Worm (Caenorhabditis elegans): ENCODE data around the gene ptr-19.
A peak's percentile ranks its signal among the peaks of the same experiment; 100 is the strongest.

Gene ptr-19

DNA sequence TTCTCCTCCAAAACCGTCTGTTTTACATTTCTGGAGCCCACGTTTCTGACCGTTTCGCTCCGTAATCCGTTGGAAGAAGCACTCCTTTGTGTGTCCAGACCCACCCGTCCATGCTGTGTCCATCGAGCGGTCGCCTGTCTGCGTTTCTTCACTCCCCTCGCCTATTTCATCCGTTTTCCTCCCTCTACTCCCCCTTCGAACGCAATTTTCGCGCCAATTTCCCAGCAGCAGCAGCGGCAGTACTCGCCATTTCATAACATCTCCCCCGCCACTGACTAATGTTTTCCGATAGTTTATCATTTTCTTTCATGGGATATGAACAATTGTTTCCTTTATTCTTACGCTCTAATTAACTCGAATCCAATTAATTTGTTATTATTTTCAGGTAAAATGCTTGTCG lies 26.3 kb downstream of the ptr-19 start (continued):
- TF ChIP-seq elt-3 (tag; optimal IDR thresholded peaks at IDR 0.05): no peak
- no peak for TF ChIP-seq mab-5 (tag; optimal IDR thresholded peaks at IDR 0.05)
- TF ChIP-seq zip-8 (tag; optimal IDR thresholded peaks at IDR 0.05): no peak
- peak; percentile 64 for TF ChIP-seq ham-2 (GFP tag; optimal IDR thresholded peaks at IDR 0.05)
- no peak for TF ChIP-seq lin-13 (tag; optimal IDR thresholded peaks at IDR 0.05)

DNA sequence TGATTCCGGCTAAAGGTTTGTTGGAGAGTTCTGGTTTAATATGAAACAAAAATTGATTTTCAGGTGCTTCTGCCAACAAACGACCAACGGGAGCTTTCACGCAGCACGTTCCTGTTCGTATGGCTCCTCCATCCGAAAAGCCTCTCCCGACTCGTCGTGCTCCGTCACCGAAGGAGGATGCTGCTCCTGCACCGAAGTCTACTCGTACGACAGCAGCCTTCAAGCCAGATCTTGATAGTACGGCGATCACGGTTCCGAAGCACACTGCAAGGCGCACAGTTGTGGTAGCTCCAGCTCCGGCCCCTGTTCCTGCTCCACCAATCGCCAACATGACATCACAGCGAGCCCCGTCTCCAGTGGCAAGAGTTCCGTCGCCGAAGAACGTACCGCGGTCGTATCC lies 27.1 kb downstream of the ptr-19 start:
- TF ChIP-seq unc-120 (tag; optimal IDR thresholded peaks at IDR 0.05; ENCODE audit: poor library complexity, severe bottlenecking): no peak
- TF ChIP-seq ces-1 (GFP tag; optimal IDR thresholded peaks at IDR 0.05): no peak
- no peak for TF ChIP-seq nhr-12 (tag; optimal IDR thresholded peaks at IDR 0.05)
- no peak for TF ChIP-seq elt-1 (tag; optimal IDR thresholded peaks at IDR 0.05; ENCODE audit: borderline replicate concordance, insufficient read depth)
- TF ChIP-seq lin-13 (tag; optimal IDR thresholded peaks at IDR 0.05): no peak
- no peak for TF ChIP-seq mep-1 (tag; optimal IDR thresholded peaks at IDR 0.05)
- no peak for TF ChIP-seq sptf-1 (tag; optimal IDR thresholded peaks at IDR 0.05)
- TF ChIP-seq nhr-76 (tag; optimal IDR thresholded peaks at IDR 0.05): no peak
- TF ChIP-seq lin-32 (GFP tag; optimal IDR thresholded peaks at IDR 0.05): no peak
- no peak for TF ChIP-seq unc-39 (tag; optimal IDR thresholded peaks at IDR 0.05)
- no peak for TF ChIP-seq unc-62 (GFP tag; optimal IDR thresholded peaks at IDR 0.05)
- TF ChIP-seq drap-1 (GFP tag; optimal IDR thresholded peaks at IDR 0.05): no peak
- TF ChIP-seq ceh-39 (tag; optimal IDR thresholded peaks at IDR 0.05): no peak
- no peak for TF ChIP-seq cnd-1 (tag; optimal IDR thresholded peaks at IDR 0.05)
- no peak for TF ChIP-seq bed-3 (GFP tag; optimal IDR thresholded peaks at IDR 0.05)
- TF ChIP-seq M03D4.4 (tag; optimal IDR thresholded peaks at IDR 0.05): no peak

DNA sequence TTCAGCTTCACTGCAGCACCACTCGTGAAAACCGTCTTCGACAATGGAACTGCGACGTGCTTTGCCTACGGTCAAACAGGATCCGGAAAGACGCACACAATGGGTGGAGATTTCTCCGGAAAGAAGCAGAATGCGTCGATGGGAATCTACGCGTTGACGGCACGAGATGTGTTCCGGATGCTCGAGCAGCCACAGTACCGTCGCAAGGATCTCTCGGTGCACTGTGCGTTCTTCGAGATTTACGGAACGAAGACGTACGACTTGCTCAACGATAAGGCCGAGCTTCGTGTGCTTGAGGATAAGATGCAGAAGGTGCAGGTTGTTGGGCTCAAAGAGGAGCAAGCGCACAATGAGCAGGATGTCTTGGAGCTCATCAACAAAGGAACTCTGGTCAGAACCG lies 27.9 kb downstream of the ptr-19 start:
- no peak for TF ChIP-seq ztf-11 (tag; optimal IDR thresholded peaks at IDR 0.05)
- no peak for TF ChIP-seq drap-1 (GFP tag; optimal IDR thresholded peaks at IDR 0.05)
- no peak for TF ChIP-seq sem-2 (GFP tag; optimal IDR thresholded peaks at IDR 0.05)
- no peak for TF ChIP-seq hlh-1 (tag; optimal IDR thresholded peaks at IDR 0.05)
- TF ChIP-seq nhr-76 (tag; optimal IDR thresholded peaks at IDR 0.05): no peak

DNA sequence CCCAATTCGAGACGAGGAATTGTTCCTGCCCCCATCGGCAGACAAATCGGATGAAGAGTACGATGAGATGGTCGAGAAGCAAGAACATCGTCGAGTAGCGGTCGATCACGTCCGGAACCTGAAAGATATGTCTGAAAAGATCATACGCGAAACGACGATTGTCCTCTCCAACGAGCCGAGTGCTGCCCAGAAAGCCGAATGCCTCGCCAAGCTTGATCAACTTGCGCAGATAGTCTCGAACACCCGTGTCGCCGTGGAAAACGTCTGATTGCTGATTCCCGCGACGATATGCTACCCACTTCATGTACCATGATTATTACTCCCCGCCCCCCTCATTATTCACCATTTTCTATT lies 28.8 kb downstream of the ptr-19 start:
- TF ChIP-seq ces-1 (GFP tag; optimal IDR thresholded peaks at IDR 0.05): no peak
- TF ChIP-seq blmp-1 (tag; optimal IDR thresholded peaks at IDR 0.05): no peak
- TF ChIP-seq M03D4.4 (tag; optimal IDR thresholded peaks at IDR 0.05): no peak
- no peak for TF ChIP-seq tbx-8 (GFP tag; optimal IDR thresholded peaks at IDR 0.05)
- TF ChIP-seq drap-1 (GFP tag; optimal IDR thresholded peaks at IDR 0.05): no peak
- no peak for TF ChIP-seq mab-5 (tag; optimal IDR thresholded peaks at IDR 0.05)
- no peak for TF ChIP-seq lin-32 (GFP tag; optimal IDR thresholded peaks at IDR 0.05)
- no peak for TF ChIP-seq lsy-2 (tag; optimal IDR thresholded peaks at IDR 0.05)
- no peak for TF ChIP-seq elt-3 (tag; optimal IDR thresholded peaks at IDR 0.05)
- TF ChIP-seq ceh-39 (tag; optimal IDR thresholded peaks at IDR 0.05): no peak
- no peak for TF ChIP-seq sem-2 (GFP tag; optimal IDR thresholded peaks at IDR 0.05)
- TF ChIP-seq nhr-28 (tag; optimal IDR thresholded peaks at IDR 0.05): no peak

DNA sequence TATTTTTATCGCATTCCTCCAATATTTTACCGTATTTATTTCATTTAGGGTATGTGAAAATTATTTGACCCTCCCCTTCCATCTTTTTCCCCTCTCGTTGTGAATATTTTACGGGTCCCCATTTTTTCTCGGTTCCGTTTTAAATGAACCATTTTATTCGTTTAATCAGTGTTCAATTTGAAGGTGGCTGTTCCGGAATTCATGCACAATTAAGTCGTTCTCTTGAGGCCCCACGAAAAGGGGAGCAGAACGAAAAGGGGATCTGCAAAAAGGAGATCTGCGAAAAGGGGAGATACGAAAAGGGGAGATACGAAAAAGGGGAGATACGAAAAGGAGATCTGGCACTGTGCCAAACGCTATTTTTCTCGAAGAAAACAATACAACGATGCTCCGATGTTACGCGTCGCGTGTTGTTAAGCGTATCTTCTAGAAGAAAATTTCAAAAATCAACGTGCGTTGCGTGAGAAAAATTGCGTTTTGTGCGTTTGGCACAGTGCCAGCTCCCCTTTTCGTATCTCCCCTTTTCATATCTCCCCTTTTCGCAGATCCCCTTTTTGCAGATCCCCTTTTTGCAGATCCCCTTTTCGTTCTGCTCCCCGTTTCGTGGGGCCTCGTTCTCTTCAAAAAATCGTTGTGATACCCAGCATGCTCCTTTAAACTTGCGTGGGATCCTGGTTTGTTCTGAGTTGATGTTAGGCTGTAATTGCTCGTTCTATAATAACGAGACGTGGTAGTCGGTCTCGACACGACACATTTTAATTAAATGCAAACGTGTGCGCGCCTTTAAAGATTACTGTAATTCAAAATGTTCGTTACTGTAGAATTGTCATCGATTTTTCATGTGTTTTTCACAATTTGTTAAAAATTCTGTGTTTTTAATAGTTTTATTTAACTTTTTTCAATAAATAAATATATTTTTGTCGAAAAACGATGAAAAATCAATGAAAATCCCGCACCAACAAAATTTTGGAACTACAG lies 29.5 kb downstream of the ptr-19 start:
- TF ChIP-seq mls-2 (tag; optimal IDR thresholded peaks at IDR 0.05) (peak; percentile 9), mep-1 (tag; optimal IDR thresholded peaks at IDR 0.05) (no peak), sptf-1 (tag; optimal IDR thresholded peaks at IDR 0.05) (peak; percentile 7), elt-3 (tag; optimal IDR thresholded peaks at IDR 0.05) (no peak), cnd-1 (tag; optimal IDR thresholded peaks at IDR 0.05) (peak; percentile 1), ztf-11 (tag; optimal IDR thresholded peaks at IDR 0.05) (no peak)

DNA sequence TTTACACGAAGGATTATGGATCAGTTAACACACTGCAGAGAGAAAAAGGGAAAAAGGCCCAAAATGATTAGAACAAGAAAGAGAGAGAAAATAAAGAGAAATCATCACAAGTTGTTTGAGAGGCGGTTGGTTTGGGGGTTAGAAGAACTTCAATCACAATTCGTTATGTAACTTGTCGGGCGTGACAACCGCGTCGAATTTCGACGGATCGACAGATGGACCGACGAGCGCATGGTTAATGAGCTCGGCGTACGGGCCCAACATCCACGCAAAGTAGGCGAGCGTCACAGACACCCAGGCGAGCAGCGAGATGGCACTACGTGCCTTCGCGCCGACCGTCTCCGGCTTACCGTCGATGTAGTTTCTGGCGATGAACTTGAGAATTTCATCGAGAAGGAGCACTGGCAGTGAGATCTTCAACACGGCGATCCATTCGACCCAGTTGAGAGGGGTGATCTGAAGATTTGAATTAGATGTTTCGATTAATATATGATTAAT lies 31.2 kb downstream of the ptr-19 start:
- no peak for TF ChIP-seq M03D4.4 (tag; optimal IDR thresholded peaks at IDR 0.05)
- TF ChIP-seq lin-13 (tag; optimal IDR thresholded peaks at IDR 0.05): no peak
- TF ChIP-seq nhr-76 (tag; optimal IDR thresholded peaks at IDR 0.05): no peak
- no peak for TF ChIP-seq ceh-39 (tag; optimal IDR thresholded peaks at IDR 0.05)
- TF ChIP-seq sptf-1 (tag; optimal IDR thresholded peaks at IDR 0.05): no peak
- no peak for TF ChIP-seq drap-1 (GFP tag; optimal IDR thresholded peaks at IDR 0.05)
- TF ChIP-seq ces-1 (GFP tag; optimal IDR thresholded peaks at IDR 0.05): no peak
- TF ChIP-seq hlh-1 (tag; optimal IDR thresholded peaks at IDR 0.05): no peak
- no peak for TF ChIP-seq zip-8 (tag; optimal IDR thresholded peaks at IDR 0.05)
- no peak for TF ChIP-seq cnd-1 (tag; optimal IDR thresholded peaks at IDR 0.05)
- TF ChIP-seq lin-32 (GFP tag; optimal IDR thresholded peaks at IDR 0.05): no peak
- no peak for TF ChIP-seq unc-120 (tag; optimal IDR thresholded peaks at IDR 0.05; ENCODE audit: poor library complexity, severe bottlenecking)
- no peak for TF ChIP-seq blmp-1 (tag; optimal IDR thresholded peaks at IDR 0.05)
- TF ChIP-seq mls-2 (tag; optimal IDR thresholded peaks at IDR 0.05): no peak

Measured in whole organism, mixed stage, embryonic.